Worm (Caenorhabditis elegans) whole organism, L1 larva: ENCODE measurements around the gene semo-1.

Source experiments
- blmp-1 ChIP-seq: fragments of 150-350 bp; optimal IDR thresholded peaks from 2 replicates; lab custom pipeline; 2014; ENCODE audit warnings: missing biosample characterization, missing genetic modification characterization
- ceh-8 ChIP-seq: fragments of 200-800 bp; sonication (Bioruptor generic); optimal IDR thresholded peaks from 2 replicates; lab custom pipeline; 2018; ENCODE audit warnings: mild to moderate bottlenecking, missing genetic modification characterization, moderate library complexity, missing compliant biosample characterization
- dpl-1 ChIP-seq, 3 experiments: fragments of 150-350 bp in 2 of 3; sonication (generic microtip) in 1 of 3; optimal IDR thresholded peaks; 2 replicates each; lab custom pipeline; 2014 to 2017; ENCODE audit warnings: missing biosample characterization in 3 of 3, missing genetic modification characterization in 3 of 3, missing genetic modification reagents in 3 of 3
- elt-2 ChIP-seq: sonication (generic microtip); optimal IDR thresholded peaks from 2 replicates; lab custom pipeline; 2016; ENCODE audit warnings: missing genetic modification characterization, mild to moderate bottlenecking, inconsistent platforms, missing compliant biosample characterization, missing genetic modification reagents
- fos-1 ChIP-seq: fragments of 150-350 bp; optimal IDR thresholded peaks from 2 replicates; lab custom pipeline; 2014; ENCODE audit warnings: missing biosample characterization, missing genetic modification characterization
- lin-39 ChIP-seq: fragments of 150-350 bp; optimal IDR thresholded peaks from 2 replicates; lab custom pipeline; 2014; ENCODE audit warnings: missing biosample characterization, missing genetic modification reagents, missing genetic modification characterization
- nhr-11 ChIP-seq: fragments of 150-350 bp; optimal IDR thresholded peaks from 2 replicates; lab custom pipeline; 2014; ENCODE audit warnings: missing biosample characterization, missing genetic modification characterization
- nhr-12 ChIP-seq: sonication (generic microtip); optimal IDR thresholded peaks from 2 replicates; lab custom pipeline; 2017; ENCODE audit warnings: missing biosample characterization, missing genetic modification characterization
- pqm-1 ChIP-seq: sonication (generic microtip); optimal IDR thresholded peaks from 3 replicates; lab custom pipeline; 2017; ENCODE audit warnings: missing biosample characterization, missing genetic modification characterization
- skn-1 ChIP-seq: fragments of 150-350 bp; optimal IDR thresholded peaks from 2 replicates; lab custom pipeline; 2014; ENCODE audit warnings: missing biosample characterization, missing genetic modification characterization
- sup-37 ChIP-seq: fragments of 200-800 bp; sonication (Bioruptor generic); optimal IDR thresholded peaks from 2 replicates; lab custom pipeline; 2018; ENCODE audit warnings: mild to moderate bottlenecking, missing genetic modification characterization, missing compliant biosample characterization
- ztf-11 ChIP-seq, 2 experiments: sonication (generic microtip); optimal IDR thresholded peaks; 2 replicates each; lab custom pipeline; 2016 to 2017; ENCODE audit warnings: missing genetic modification characterization in 2 of 2, missing biosample characterization in 1 of 2, missing compliant biosample characterization in 1 of 2
- ztf-4 ChIP-seq: fragments of 150-350 bp; optimal IDR thresholded peaks from 2 replicates; lab custom pipeline; 2014; ENCODE audit warnings: missing biosample characterization, missing genetic modification characterization

- TF ChIP-seq nhr-11 (tag; lab: Kevin White, UChicago) (peak; percentile 44), pqm-1 (tag; lab: Kevin White, UChicago) (no peak), dpl-1 (GFP tag; optimal IDR thresholded peaks at IDR 0.05; lab: Kevin White, UChicago) (peak; percentile 81 to 85 (median 82)), ztf-4 (peak; percentile 54), nhr-12 (tag; lab: Kevin White, UChicago) (no peak), fos-1 (tag; lab: Kevin White, UChicago) (peak; percentile 85), ceh-8 (peak; percentile 40), sup-37 (no peak), ztf-11 (tag; optimal IDR thresholded peaks at IDR 0.05; lab: Kevin White, UChicago) (peak in 1 of 2 experiments; percentile 45), blmp-1 (tag; lab: Kevin White, UChicago) (peak; percentile 69), lin-39 (tag; lab: Kevin White, UChicago) (peak; percentile 54), elt-2 (tag; lab: Kevin White, UChicago) (peak; percentile 43), skn-1 (peak; percentile 59)
These were observed 19.9 kb downstream of the semo-1 start for ce11 chrIV:14070992-14071289.
